Fruit fly (Drosophila melanogaster) whole organism, embryonic: ENCODE data around the gene pod1.

Source experiments
- Asciz ChIP-seq: fragments of 200-800 bp; sonication (Bioruptor generic); optimal IDR thresholded peaks from 2 replicates; lab custom pipeline; 2017; ENCODE audit warnings: missing biosample characterization, mild to moderate bottlenecking, missing genetic modification characterization, missing genetic modification reagents
- B-H2 ChIP-seq: fragments of 200-800 bp; sonication (Bioruptor generic); optimal IDR thresholded peaks from 2 replicates; lab custom pipeline; 2018; ENCODE audit warnings: missing biosample characterization, mild to moderate bottlenecking, missing genetic modification characterization
- CG10543 ChIP-seq: fragments of 200-800 bp; sonication (Bioruptor generic); optimal IDR thresholded peaks from 3 replicates; lab custom pipeline; 2017; ENCODE audit warnings: missing biosample characterization, mild to moderate bottlenecking, missing genetic modification characterization, moderate library complexity
- CG10565 ChIP-seq: fragments of 200-800 bp; sonication (Bioruptor generic); optimal IDR thresholded peaks from 3 replicates; lab custom pipeline; 2016; ENCODE audit warnings: missing biosample characterization, mild to moderate bottlenecking, missing genetic modification characterization
- CG11085 ChIP-seq: fragments of 200-800 bp; sonication (Bioruptor generic); IDR thresholded peaks from 2 replicates; pipeline ENCODE4 v1.3.6; 2022; ENCODE audit warnings: missing biosample characterization, missing genetic modification characterization
- CG11398 ChIP-seq: fragments of 200-800 bp; sonication (Bioruptor generic); optimal IDR thresholded peaks from 2 replicates; lab custom pipeline; 2016; ENCODE audit warnings: missing biosample characterization, missing genetic modification characterization
- CG12219 ChIP-seq: fragments of 200-800 bp; sonication (Bioruptor generic); optimal IDR thresholded peaks from 3 replicates; lab custom pipeline; 2018; ENCODE audit warnings: missing biosample characterization, mild to moderate bottlenecking, missing genetic modification characterization
- CG13296 ChIP-seq: fragments of 200-800 bp; sonication (Bioruptor generic); optimal IDR thresholded peaks from 3 replicates; lab custom pipeline; 2018; ENCODE audit warnings: missing biosample characterization, mild to moderate bottlenecking, missing genetic modification characterization
- CG13775 ChIP-seq: fragments of 200-800 bp; sonication (Bioruptor generic); optimal IDR thresholded peaks from 3 replicates; lab custom pipeline; 2017; ENCODE audit warnings: missing biosample characterization, mild to moderate bottlenecking, missing genetic modification characterization
- CG14965 ChIP-seq: fragments of 200-800 bp; sonication (Bioruptor generic); optimal IDR thresholded peaks from 2 replicates; lab custom pipeline; 2016; ENCODE audit warnings: missing biosample characterization, missing genetic modification characterization, borderline replicate concordance
- CG15073 ChIP-seq: fragments of 200-800 bp; sonication (Bioruptor generic); optimal IDR thresholded peaks from 2 replicates; lab custom pipeline; 2016; ENCODE audit warnings: missing biosample characterization, missing genetic modification characterization
- CG1602 ChIP-seq: fragments of 200-800 bp; sonication (Bioruptor generic); optimal IDR thresholded peaks from 3 replicates; lab custom pipeline; 2016; ENCODE audit warnings: missing biosample characterization, missing genetic modification characterization
- CG16815 ChIP-seq: fragments of 200-800 bp; sonication (Bioruptor generic); optimal IDR thresholded peaks from 3 replicates; lab custom pipeline; 2017; ENCODE audit warnings: missing biosample characterization, mild to moderate bottlenecking, missing genetic modification characterization
- CG18011 ChIP-seq: fragments of 200-800 bp; sonication (Bioruptor generic); optimal IDR thresholded peaks from 2 replicates; lab custom pipeline; 2017; ENCODE audit warnings: missing biosample characterization, missing genetic modification characterization, mild to moderate bottlenecking, moderate library complexity, missing genotype
- CG18476 ChIP-seq: fragments of 200-800 bp; sonication (Bioruptor generic); optimal IDR thresholded peaks from 2 replicates; lab custom pipeline; 2016; ENCODE audit warnings: missing biosample characterization, mild to moderate bottlenecking, missing genetic modification characterization
- CG31224 ChIP-seq: fragments of 200-800 bp; sonication (Bioruptor generic); IDR thresholded peaks from 2 replicates; pipeline ENCODE4 v1.3.6; 2022; ENCODE audit warnings: missing biosample characterization, missing genetic modification characterization
- CG3163 ChIP-seq: fragments of 200-800 bp; sonication (Bioruptor generic); optimal IDR thresholded peaks from 3 replicates; lab custom pipeline; 2016; ENCODE audit warnings: missing biosample characterization, missing genetic modification characterization
- CG6791 ChIP-seq: fragments of 200-800 bp; sonication (Bioruptor generic); IDR thresholded peaks from 3 replicates; pipeline ENCODE4 v1.3.6; 2022; ENCODE audit warnings: missing biosample characterization, missing genetic modification characterization; ENCODE audit not compliant: partially characterized antibody
- CG6854 ChIP-seq: fragments of 200-800 bp; sonication (Bioruptor generic); optimal IDR thresholded peaks from 3 replicates; lab custom pipeline; 2017; ENCODE audit warnings: missing biosample characterization, mild to moderate bottlenecking, missing genetic modification characterization
- CG7963 ChIP-seq: fragments of 200-800 bp; sonication (Bioruptor generic); IDR thresholded peaks from 3 replicates; pipeline ENCODE4 v1.3.6; 2022; ENCODE audit warnings: missing biosample characterization, missing genetic modification characterization; ENCODE audit not compliant: partially characterized antibody
- CG8478 ChIP-seq: fragments of >200 bp; optimal IDR thresholded peaks from 2 replicates; lab custom pipeline; 2018
- CG8944 ChIP-seq: fragments of 200-800 bp; sonication (Bioruptor generic); optimal IDR thresholded peaks from 3 replicates; lab custom pipeline; 2016; ENCODE audit warnings: missing biosample characterization, missing genetic modification characterization
- CG9797 ChIP-seq: fragments of 200-800 bp; sonication (Bioruptor generic); optimal IDR thresholded peaks from 3 replicates; lab custom pipeline; 2018; ENCODE audit warnings: missing biosample characterization, mild to moderate bottlenecking, missing genetic modification characterization
- Dad ChIP-seq: fragments of 200-800 bp; sonication (Bioruptor generic); optimal IDR thresholded peaks from 3 replicates; lab custom pipeline; 2016; ENCODE audit warnings: missing biosample characterization, missing genetic modification characterization
- Dbx ChIP-seq: fragments of 200-800 bp; sonication (Bioruptor generic); IDR thresholded peaks from 3 replicates; pipeline ENCODE4 v1.3.6; 2022; ENCODE audit warnings: missing biosample characterization, missing genetic modification characterization
- Elba2 ChIP-seq: fragments of 200-800 bp; sonication (Bioruptor generic); optimal IDR thresholded peaks from 3 replicates; lab custom pipeline; 2016; ENCODE audit warnings: missing biosample characterization, missing genetic modification characterization
- Gug ChIP-seq: fragments of 200-800 bp; sonication (Bioruptor generic); IDR thresholded peaks from 4 replicates; pipeline ENCODE4 v1.3.6; 2022; ENCODE audit warnings: missing biosample characterization, missing genetic modification characterization
- Hand ChIP-seq: fragments of 200-800 bp; sonication (Bioruptor generic); optimal IDR thresholded peaks from 2 replicates; lab custom pipeline; 2017; ENCODE audit warnings: mild to moderate bottlenecking, missing biosample characterization, missing genetic modification reagents, missing genetic modification characterization
- bowl ChIP-seq: fragments of 200-800 bp; sonication (Bioruptor generic); IDR thresholded peaks from 2 replicates; pipeline ENCODE4 v1.3.6; 2022; ENCODE audit warnings: missing biosample characterization, missing genetic modification characterization
- btn ChIP-seq: fragments of 200-800 bp; sonication (Bioruptor generic); optimal IDR thresholded peaks from 2 replicates; lab custom pipeline; 2016; ENCODE audit warnings: missing biosample characterization, missing genetic modification characterization
- ci ChIP-seq: fragments of 200-800 bp; sonication (Bioruptor generic); IDR thresholded peaks from 3 replicates; pipeline ENCODE4 v1.3.6; 2022; ENCODE audit warnings: missing biosample characterization, missing genetic modification characterization
- corto ChIP-seq: fragments of 200-800 bp; sonication (Bioruptor generic); optimal IDR thresholded peaks from 2 replicates; lab custom pipeline; 2016; ENCODE audit warnings: missing biosample characterization, mild to moderate bottlenecking, missing genetic modification characterization, moderate library complexity
- croc ChIP-seq: fragments of 200-800 bp; sonication (Bioruptor generic); conservative IDR thresholded peaks from 3 replicates; pipeline ENCODE4 v1.3.6; 2022; ENCODE audit warnings: missing biosample characterization, missing genetic modification characterization
- disco-r ChIP-seq: fragments of 200-800 bp; sonication (Bioruptor generic); optimal IDR thresholded peaks from 2 replicates; lab custom pipeline; 2016; ENCODE audit warnings: missing biosample characterization, missing genetic modification characterization
- dm ChIP-seq: fragments of 200-800 bp; sonication (Bioruptor generic); optimal IDR thresholded peaks from 3 replicates; lab custom pipeline; 2016; ENCODE audit warnings: missing biosample characterization, missing genetic modification characterization
- dmrt11E ChIP-seq: fragments of 200-800 bp; sonication (Bioruptor generic); optimal IDR thresholded peaks from 3 replicates; lab custom pipeline; 2018; ENCODE audit warnings: missing biosample characterization, mild to moderate bottlenecking, missing genetic modification characterization, moderate library complexity
- eyg ChIP-seq: fragments of 200-800 bp; sonication (Bioruptor generic); optimal IDR thresholded peaks from 3 replicates; lab custom pipeline; 2016; ENCODE audit warnings: missing biosample characterization, missing genetic modification characterization
- fu2 ChIP-seq: fragments of 200-800 bp; sonication (Bioruptor generic); optimal IDR thresholded peaks from 2 replicates; lab custom pipeline; 2016; ENCODE audit warnings: missing biosample characterization, missing genetic modification characterization
- gem ChIP-seq: fragments of 200-800 bp; sonication (Bioruptor generic); optimal IDR thresholded peaks from 2 replicates; lab custom pipeline; 2019; ENCODE audit warnings: missing biosample characterization, mild to moderate bottlenecking, missing genetic modification characterization, moderate library complexity
- grau ChIP-seq: fragments of 200-800 bp; optimal IDR thresholded peaks from 3 replicates; lab custom pipeline; 2019; ENCODE audit warnings: missing biosample characterization, mild to moderate bottlenecking, missing genetic modification characterization, moderate library complexity
- gro ChIP-seq: fragments of 200-800 bp; sonication (Bioruptor generic); optimal IDR thresholded peaks from 2 replicates; lab custom pipeline; 2016; ENCODE audit warnings: missing biosample characterization, missing genetic modification characterization
- gsb ChIP-seq: fragments of 200-800 bp; sonication (Bioruptor generic); IDR thresholded peaks from 2 replicates; pipeline ENCODE4 v1.3.6; 2022; ENCODE audit warnings: missing biosample characterization, missing genetic modification characterization
- klu ChIP-seq: fragments of 200-800 bp; sonication (Bioruptor generic); IDR thresholded peaks from 2 replicates; pipeline ENCODE4 v1.3.6; 2022; ENCODE audit warnings: missing biosample characterization, missing genetic modification characterization
- lola ChIP-seq, 3 experiments: fragments of >200 bp in 2 of 3; fragments of 200-800 bp in 1 of 3; sonication (Bioruptor generic) in 1 of 3; optimal IDR thresholded peaks; 2 replicates each; lab custom pipeline; 2017 to 2019; ENCODE audit warnings: missing biosample characterization in 3 of 3, missing genetic modification characterization in 3 of 3, mild to moderate bottlenecking in 1 of 3, moderate library complexity in 1 of 3
- nom ChIP-seq: fragments of 200-800 bp; sonication (Bioruptor generic); optimal IDR thresholded peaks from 2 replicates; lab custom pipeline; 2017; ENCODE audit warnings: missing biosample characterization, missing genetic modification characterization, mild to moderate bottlenecking, moderate library complexity, missing genetic modification reagents
- onecut ChIP-seq: fragments of 200-800 bp; sonication (Bioruptor generic); IDR thresholded peaks from 2 replicates; pipeline ENCODE4 v1.3.6; 2022; ENCODE audit warnings: missing biosample characterization, missing genetic modification characterization
- sim ChIP-seq: fragments of 200-800 bp; sonication (Bioruptor generic); IDR thresholded peaks from 2 replicates; pipeline ENCODE4 v1.3.6; 2022; ENCODE audit warnings: missing biosample characterization, missing genetic modification characterization
- sob ChIP-seq: fragments of 200-800 bp; sonication (Bioruptor generic); IDR thresholded peaks from 2 replicates; pipeline ENCODE4 v1.3.6; 2022; ENCODE audit warnings: missing biosample characterization, missing genetic modification characterization
- trh ChIP-seq: fragments of 200-800 bp; sonication (Bioruptor generic); optimal IDR thresholded peaks from 2 replicates; lab custom pipeline; 2016; ENCODE audit warnings: missing biosample characterization, missing genetic modification characterization

pod1 gene

dm6 chrX:6843841-6844440, 40.5 kb downstream of the pod1 start, which contains the start of the genes CG14435 and Tmf (continued):
- TF ChIP-seq CG10565 (GFP tag; lab: Kevin White, UChicago) (no peak), CG13775 (peak; percentile 90), ci (GFP tag; lab: Robert Waterston, UW) (peak; percentile 80), Elba2 (GFP tag; lab: Kevin White, UChicago) (peak; percentile 57), CG7963 (GFP tag; lab: Robert Waterston, UW) (no peak; the same call in 2 of the 3 replicates), gem (tag; lab: Kevin White, UChicago) (peak; percentile 92), CG31224 (GFP tag; lab: Robert Waterston, UW) (peak; percentile 67), btn (GFP tag; lab: Kevin White, UChicago) (no peak), CG1602 (GFP tag; lab: Kevin White, UChicago) (peak; percentile 85), corto (no peak), CG11398 (GFP tag; lab: Kevin White, UChicago) (no peak), CG3163 (no peak), CG8944 (peak; percentile 23), CG15073 (GFP tag; lab: Kevin White, UChicago) (no peak), B-H2 (GFP tag; lab: Kevin White, UChicago) (peak; percentile 84), bowl (GFP tag; lab: Robert Waterston, UW) (peak; percentile 66), sob (GFP tag; lab: Robert Waterston, UW) (peak; percentile 88), Dbx (GFP tag; lab: Robert Waterston, UW) (peak; percentile 91), Gug (GFP tag; lab: Robert Waterston, UW) (peak; percentile 90), CG12219 (GFP tag; lab: Kevin White, UChicago) (peak; percentile 49), Hand (GFP tag; lab: Kevin White, UChicago) (no peak), CG18476 (GFP tag; lab: Kevin White, UChicago) (peak; percentile 71), sim (GFP tag; lab: Robert Waterston, UW) (no peak; the same call in 1 of the 2 replicates), CG6791 (GFP tag; lab: Robert Waterston, UW) (peak; percentile 51; the same call in 2 of the 3 replicates), grau (peak; percentile 98), CG13296 (GFP tag; lab: Kevin White, UChicago) (peak; percentile 71), trh (GFP tag; lab: Kevin White, UChicago) (peak; percentile 60), disco-r (no peak), fu2 (peak; percentile 28), CG6854 (peak; percentile 43), CG8478 (no peak), croc (GFP tag; lab: Robert Waterston, UW) (peak; percentile 72), onecut (GFP tag; lab: Robert Waterston, UW) (peak; percentile 68), dmrt11E (tag; lab: Kevin White, UChicago) (peak; percentile 84), gro (GFP tag; lab: Kevin White, UChicago) (peak; percentile 5), CG18011 (GFP tag; lab: Kevin White, UChicago) (peak; percentile 60), CG16815 (GFP tag; lab: Kevin White, UChicago) (peak; percentile 86), CG9797 (GFP tag; lab: Kevin White, UChicago) (peak; percentile 39), Asciz (GFP tag; lab: Kevin White, UChicago) (no peak), eyg (GFP tag; lab: Kevin White, UChicago) (no peak), Dad (peak; percentile 51), CG14965 (GFP tag; lab: Kevin White, UChicago) (no peak), dm (GFP tag; lab: Kevin White, UChicago) (peak; percentile 33), gsb (GFP tag; lab: Robert Waterston, UW) (peak; percentile 64), klu (GFP tag; lab: Robert Waterston, UW) (peak; percentile 87), CG11085 (GFP tag; lab: Robert Waterston, UW) (peak; percentile 78), CG10543 (GFP tag; lab: Kevin White, UChicago) (peak; percentile 75), nom (GFP tag; lab: Kevin White, UChicago) (no peak), lola (GFP tag; optimal IDR thresholded peaks at IDR 0.05; lab: Kevin White, UChicago) (peak in 1 of 3 experiments; percentile 88)
